Fruit fly (Drosophila melanogaster): Measurements from ENCODE around the gene mtd.

Gene mtd

DNA sequence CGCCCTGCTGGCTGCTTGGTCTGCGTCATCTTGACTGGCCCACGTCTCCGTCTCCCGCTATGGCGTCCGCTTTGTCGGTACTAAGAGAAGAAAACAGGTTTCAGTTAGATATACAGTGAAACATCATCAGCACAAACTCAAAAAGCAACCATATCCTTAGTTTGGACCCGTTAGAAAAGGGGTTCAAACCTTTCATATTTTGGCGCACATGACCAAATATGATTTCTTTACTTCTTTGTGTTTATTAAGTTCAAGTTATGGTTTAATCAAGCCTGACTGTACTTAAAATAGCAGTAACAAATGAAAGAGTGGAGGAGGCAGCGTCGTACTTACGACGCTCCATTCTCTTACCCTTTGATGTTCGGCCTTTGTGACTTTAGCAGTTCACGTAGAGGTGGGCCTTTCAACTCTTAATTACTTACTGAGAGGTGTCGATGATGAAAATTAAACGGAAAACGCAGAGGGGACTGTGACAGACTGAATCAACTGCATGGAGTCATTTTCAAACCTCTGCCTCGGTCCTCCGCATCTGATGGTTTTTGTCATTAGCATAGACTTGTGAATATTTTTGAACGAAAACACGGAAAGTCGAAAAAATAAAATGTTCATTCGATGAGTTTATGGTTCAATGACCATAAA is 11.6 kb upstream of the mtd start (continued):
- TF ChIP-seq Max (GFP tag; optimal IDR thresholded peaks at IDR 0.05) (peak; percentile 61), NFAT (GFP tag; IDR thresholded peaks at IDR 0.05) (peak; percentile 82), CG11696 (GFP tag; IDR thresholded peaks at IDR 0.05) (no peak; the same call in 1 of the 2 replicates), CG2202 (tag; optimal IDR thresholded peaks at IDR 0.05) (peak; percentile 48), her (GFP tag; optimal IDR thresholded peaks at IDR 0.05) (peak; percentile 89), CG6765 (GFP tag; optimal IDR thresholded peaks at IDR 0.05) (peak; percentile 54), CG6683 (GFP tag; optimal IDR thresholded peaks at IDR 0.05) (peak; percentile 48), CG15011 (GFP tag; optimal IDR thresholded peaks at IDR 0.05) (peak; percentile 18), caup (GFP tag; optimal IDR thresholded peaks at IDR 0.05; ENCODE audit: severe bottlenecking) (peak; percentile 79), Mrtf (GFP tag; IDR thresholded peaks at IDR 0.05) (peak; percentile 85), CG13296 (GFP tag; optimal IDR thresholded peaks at IDR 0.05) (peak; percentile 71), CG16863 (GFP tag; optimal IDR thresholded peaks at IDR 0.05) (peak; percentile 74), eve (GFP tag; optimal IDR thresholded peaks at IDR 0.05) (no peak), BtbVII (GFP tag; optimal IDR thresholded peaks at IDR 0.05) (peak; percentile 77), CG3995 (GFP tag; optimal IDR thresholded peaks at IDR 0.05) (peak; percentile 13), slou (GFP tag; optimal IDR thresholded peaks at IDR 0.05) (no peak), CG10462 (GFP tag; optimal IDR thresholded peaks at IDR 0.05) (peak; percentile 60), Optix (GFP tag; IDR thresholded peaks at IDR 0.05) (peak; percentile 83; the same call in 2 of the 3 replicates), chm (GFP tag; IDR thresholded peaks at IDR 0.05) (peak; percentile 88), oc (tag; optimal IDR thresholded peaks at IDR 0.05) (peak; percentile 79), rib (GFP tag; IDR thresholded peaks at IDR 0.05) (no peak), otp (GFP tag; IDR thresholded peaks at IDR 0.05) (peak; percentile 84), toy (GFP tag; IDR thresholded peaks at IDR 0.05) (peak; percentile 64; the same call in 1 of the 2 replicates), Usf (GFP tag; optimal IDR thresholded peaks at IDR 0.05) (peak; percentile 46), gcm2 (GFP tag; optimal IDR thresholded peaks at IDR 0.05) (peak; percentile 79), NfI (GFP tag; optimal IDR thresholded peaks at IDR 0.05) (peak; percentile 79), cas (GFP tag; IDR thresholded peaks at IDR 0.05) (peak; percentile 65), CG32772 (GFP tag; IDR thresholded peaks at IDR 0.05) (peak; percentile 79), CG2116 (GFP tag; optimal IDR thresholded peaks at IDR 0.05) (peak; percentile 4), Poxn (GFP tag; IDR thresholded peaks at IDR 0.05) (no peak), bbx (GFP tag; IDR thresholded peaks at IDR 0.05; ENCODE audit: partially characterized antibody) (no peak), nmo (GFP tag; optimal IDR thresholded peaks at IDR 0.05) (peak; percentile 81), so (GFP tag; IDR thresholded peaks at IDR 0.05) (peak; percentile 87; the same call in 2 of the 3 replicates), CG12391 (tag; optimal IDR thresholded peaks at IDR 0.05) (peak; percentile 82), cad (GFP tag; optimal IDR thresholded peaks at IDR 0.05) (no peak), Hsf (GFP tag; optimal IDR thresholded peaks at IDR 0.05) (peak; percentile 75), CG8290 (GFP tag; optimal IDR thresholded peaks at IDR 0.05) (no peak), CG8290 (tag; optimal IDR thresholded peaks at IDR 0.05) (peak in 1 of 2 experiments; percentile 87), Ssrp (tag; optimal IDR thresholded peaks at IDR 0.05) (peak; percentile 72), Rfx (GFP tag; IDR thresholded peaks at IDR 0.05) (peak; percentile 93), eyg (GFP tag; optimal IDR thresholded peaks at IDR 0.05) (peak; percentile 48), Side (GFP tag; optimal IDR thresholded peaks at IDR 0.05) (peak; percentile 83), fd96Cb (tag; optimal IDR thresholded peaks at IDR 0.05) (peak; percentile 81), CG34224 (GFP tag; IDR thresholded peaks at IDR 0.05; ENCODE audit: partially characterized antibody) (no peak), CG13287 (GFP tag; IDR thresholded peaks at IDR 0.05; ENCODE audit: partially characterized antibody) (no peak), bsh (GFP tag; optimal IDR thresholded peaks at IDR 0.05) (peak; percentile 87 to 90), prd (optimal IDR thresholded peaks at IDR 0.05) (no peak), prd (GFP tag; IDR thresholded peaks at IDR 0.05) (peak; percentile 89), CG11560 (tag; IDR thresholded peaks at IDR 0.05) (peak; percentile 68; the same call in 2 of the 3 replicates), ATbp (GFP tag; optimal IDR thresholded peaks at IDR 0.05) (peak; percentile 71)

Data from whole organism, embryonic.